Worm (Caenorhabditis elegans): ENCODE measurements around the gene hum-8.

DNA sequence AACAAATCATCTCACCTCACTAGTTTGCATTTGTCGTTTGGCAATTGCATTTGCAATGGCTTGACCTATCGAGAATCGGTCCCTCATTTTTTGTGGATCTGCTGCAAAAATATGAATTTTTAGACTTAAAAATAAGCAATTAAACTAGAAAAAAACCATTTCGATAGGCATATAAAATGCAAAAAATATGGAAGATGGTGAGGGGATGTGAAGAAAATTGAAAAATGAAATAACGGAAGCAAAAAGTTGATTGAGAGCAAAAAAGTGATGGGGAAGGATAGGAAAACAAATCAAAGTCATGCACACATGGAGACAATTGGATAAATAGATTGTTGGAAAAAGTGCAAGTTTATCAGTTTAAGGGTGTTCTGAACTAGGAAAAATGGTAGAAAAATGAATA lies 40.7 kb upstream of the hum-8 start, which contains the start of gene npr-37:
- TF ChIP-seq ceh-31 (tag; optimal IDR thresholded peaks at IDR 0.05) (no peak), sox-4 (tag; optimal IDR thresholded peaks at IDR 0.05) (no peak), ama-1 (optimal IDR thresholded peaks at IDR 0.05) (no peak), nhr-11 (tag; optimal IDR thresholded peaks at IDR 0.05) (no peak), hlh-15 (tag; optimal IDR thresholded peaks at IDR 0.05) (no peak), ceh-34 (tag; optimal IDR thresholded peaks at IDR 0.05) (no peak), sox-2 (GFP tag; IDR thresholded peaks at IDR 0.05) (no peak), fkh-10 (GFP tag; optimal IDR thresholded peaks at IDR 0.05) (no peak), eyg-1 (tag; optimal IDR thresholded peaks at IDR 0.05) (no peak), C08G9.2 (tag; optimal IDR thresholded peaks at IDR 0.05) (no peak), pag-3 (tag; optimal IDR thresholded peaks at IDR 0.05; ENCODE audit: borderline replicate concordance) (no peak), ceh-6 (GFP tag; optimal IDR thresholded peaks at IDR 0.05) (no peak)

Measured in whole organism, late embryonic.